Worm (Caenorhabditis elegans) whole organism, midembryonic: ENCODE measurements around the gene M04B2.7.

Source experiments
- T22C8.4 ChIP-seq: fragments of 200-800 bp; sonication (Bioruptor generic); IDR thresholded peaks from 2 replicates; pipeline ENCODE4 v1.3.6; 2022; ENCODE audit warnings: missing genetic modification characterization, missing compliant biosample characterization
- ref-1 ChIP-seq: fragments of 200-800 bp; sonication (Bioruptor generic); conservative IDR thresholded peaks from 2 replicates; pipeline ENCODE4 v1.3.6; 2022; ENCODE audit warnings: missing genetic modification reagents, missing genetic modification characterization, missing compliant biosample characterization
- ztf-23 ChIP-seq: fragments of 200-800 bp; sonication (Bioruptor generic); IDR thresholded peaks from 2 replicates; pipeline ENCODE4 v1.3.6; 2022; ENCODE audit warnings: missing genetic modification reagents, missing genetic modification characterization, missing compliant biosample characterization

DNA sequence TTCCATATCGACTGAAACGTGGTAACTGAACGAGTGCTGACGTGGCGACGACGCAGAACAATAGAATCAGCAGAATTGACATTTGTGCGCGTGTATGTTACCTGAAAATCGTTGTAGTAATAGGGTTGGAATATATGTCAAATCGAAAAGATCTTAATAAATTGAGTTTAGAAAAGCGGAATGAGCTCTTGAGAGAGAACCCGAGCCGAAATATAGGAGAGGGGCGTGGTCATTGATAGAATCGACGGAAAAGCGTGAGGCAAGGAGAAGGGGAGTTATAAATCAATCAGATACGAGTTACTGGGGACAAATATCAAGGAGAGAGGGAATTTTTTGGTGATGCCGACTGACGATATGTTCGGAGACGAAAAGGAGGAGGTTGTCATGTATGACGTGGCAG is 37.9 kb downstream of the M04B2.7 start, which contains the start of gene M04B2.6:
- TF ChIP-seq ztf-23 (GFP tag; lab: Robert Waterston, UW) (no peak), ref-1 (GFP tag; lab: Robert Waterston, UW) (no peak), T22C8.4 (GFP tag; lab: Robert Waterston, UW) (no peak)
